Fruit fly (Drosophila melanogaster) whole organism, wandering third instar larva: ENCODE results near the gene miple2.

Source experiments
- Dif ChIP-seq: fragments of 200-275, 200-300 bp; sonication (Bioruptor generic); optimal IDR thresholded peaks from 2 replicates; lab custom pipeline; 2018; ENCODE audit warnings: missing biosample characterization, missing genetic modification characterization; ENCODE audit not compliant: partially characterized antibody
- HLH106 ChIP-seq: fragments of 200-800 bp; optimal IDR thresholded peaks from 3 replicates; lab custom pipeline; 2019; ENCODE audit warnings: missing biosample characterization, mild to moderate bottlenecking, missing genetic modification characterization, moderate library complexity
- Hr78 ChIP-seq: fragments of >200 bp; optimal IDR thresholded peaks from 2 replicates; lab custom pipeline; 2017; ENCODE audit warnings: missing biosample characterization, missing genetic modification characterization
- Myc ChIP-seq: fragments of >200 bp; optimal IDR thresholded peaks from 2 replicates; lab custom pipeline; 2017
- dl ChIP-seq, 2 experiments: fragments of 175-275, 200-275 bp in 1 of 2; fragments of 200-275 bp in 1 of 2; sonication (Bioruptor generic); optimal IDR thresholded peaks; lab custom pipeline; 2018; ENCODE audit warnings: mild to moderate bottlenecking in 2 of 2, missing biosample characterization in 2 of 2, missing genetic modification characterization in 2 of 2, moderate library complexity in 2 of 2; ENCODE audit not compliant: partially characterized antibody in 2 of 2, insufficient read depth in 1 of 2
- psq ChIP-seq: fragments of 200-800 bp; sonication (Bioruptor generic); optimal IDR thresholded peaks from 3 replicates; lab custom pipeline; 2017; ENCODE audit warnings: missing biosample characterization, mild to moderate bottlenecking, missing genetic modification characterization, moderate library complexity
- usp ChIP-seq: fragments of >200 bp; optimal IDR thresholded peaks from 2 replicates; lab custom pipeline; 2017; ENCODE audit warnings: missing biosample characterization, missing genetic modification characterization

DNA sequence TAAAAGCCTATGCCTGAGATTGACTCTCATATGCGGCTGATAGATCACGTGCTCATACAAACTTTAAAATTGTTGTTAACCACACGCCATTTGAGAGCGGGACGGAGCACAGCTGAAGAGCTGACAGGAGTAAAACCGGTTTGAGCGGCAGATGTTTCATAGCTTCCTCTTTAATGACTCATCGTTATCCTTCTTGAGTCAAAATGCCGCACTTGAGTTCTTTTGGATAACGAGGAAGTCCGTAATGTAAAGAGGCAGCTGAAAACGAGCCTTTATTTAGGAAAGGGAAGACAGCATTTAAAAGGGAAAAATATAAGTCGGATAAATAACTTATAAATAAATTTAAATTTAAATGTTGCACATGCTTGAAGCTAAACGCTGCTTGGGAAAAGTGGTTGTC is 26.2 kb downstream of the miple2 start:
- TF ChIP-seq Myc (no peak), usp (GFP tag; lab: Kevin White, UChicago) (no peak), Dif (GFP tag; lab: Kevin White, UChicago) (no peak), Hr78 (GFP tag; lab: Kevin White, UChicago) (no peak), dl (GFP tag; optimal IDR thresholded peaks at IDR 0.05; lab: Kevin White, UChicago; ENCODE audit: insufficient read depth in 1 of 2, partially characterized antibody in 2 of 2) (no peak), psq (no peak), HLH106 (tag; lab: Kevin White, UChicago) (no peak)
